Fruit fly (Drosophila melanogaster): ENCODE results near the gene CG4198.
A peak's percentile ranks its signal among the peaks of the same experiment; 100 is the strongest.

CG4198 gene

dm6 chrX:5322459-5322883 is 9.4 kb downstream of the CG4198 start, which contains the start of gene Rnp4F (continued):
- no peak for TF ChIP-seq Oli (tag; optimal IDR thresholded peaks at IDR 0.05)
- peak; percentile 25 for TF ChIP-seq psq (GFP tag; optimal IDR thresholded peaks at IDR 0.05)
- TF ChIP-seq CG10543 (GFP tag; optimal IDR thresholded peaks at IDR 0.05): peak; percentile 74
- peak; percentile 24; the same call in 1 of the 3 replicates for TF ChIP-seq zen2 (GFP tag; IDR thresholded peaks at IDR 0.05; ENCODE audit: partially characterized antibody)
- TF ChIP-seq Spps (tag; optimal IDR thresholded peaks at IDR 0.05): no peak
- TF ChIP-seq ranshi (GFP tag; IDR thresholded peaks at IDR 0.05): peak; percentile 71
- TF ChIP-seq CG10654 (GFP tag; optimal IDR thresholded peaks at IDR 0.05): peak; percentile 51
- peak; percentile 41 for TF ChIP-seq vfl (GFP tag; optimal IDR thresholded peaks at IDR 0.05)
- no peak for TF ChIP-seq otp (GFP tag; IDR thresholded peaks at IDR 0.05)
- no peak for TF ChIP-seq lbe (GFP tag; optimal IDR thresholded peaks at IDR 0.05)
- TF ChIP-seq Fer3 (tag; optimal IDR thresholded peaks at IDR 0.05): peak; percentile 30
- TF ChIP-seq ase (GFP tag; IDR thresholded peaks at IDR 0.05): peak; percentile 45; the same call in 2 of the 3 replicates
- peak; percentile 59 for TF ChIP-seq CG4424 (GFP tag; optimal IDR thresholded peaks at IDR 0.05)
- peak; percentile 57 for TF ChIP-seq Atf3 (GFP tag; optimal IDR thresholded peaks at IDR 0.05)
- peak; percentile 96 for TF ChIP-seq CG17802 (tag; optimal IDR thresholded peaks at IDR 0.05)
- TF ChIP-seq H15 (GFP tag; IDR thresholded peaks at IDR 0.05): peak; percentile 53; the same call in 1 of the 3 replicates
- peak; percentile 61 for TF ChIP-seq chn (GFP tag; optimal IDR thresholded peaks at IDR 0.05)
- no peak for TF ChIP-seq CG18599 (GFP tag; optimal IDR thresholded peaks at IDR 0.05)
- peak; percentile 63 to 72 for TF ChIP-seq Pdp1 (GFP tag; optimal IDR thresholded peaks at IDR 0.05)
- TF ChIP-seq Sox100B (GFP tag; optimal IDR thresholded peaks at IDR 0.05): no peak
- TF ChIP-seq CG3726 (GFP tag; IDR thresholded peaks at IDR 0.05): no peak
- peak; percentile 51; the same call in 1 of the 2 replicates for TF ChIP-seq tna (GFP tag; IDR thresholded peaks at IDR 0.05; ENCODE audit: partially characterized antibody)
- TF ChIP-seq corto (GFP tag; optimal IDR thresholded peaks at IDR 0.05): no peak
- peak; percentile 94 for TF ChIP-seq row (GFP tag; IDR thresholded peaks at IDR 0.05)
- TF ChIP-seq H2.0 (GFP tag; IDR thresholded peaks at IDR 0.05): peak; percentile 39; the same call in 1 of the 2 replicates
- no peak for TF ChIP-seq dmrt11E (tag; optimal IDR thresholded peaks at IDR 0.05)
- TF ChIP-seq CG2875 (GFP tag; optimal IDR thresholded peaks at IDR 0.05): no peak
- TF ChIP-seq gt (GFP tag; IDR thresholded peaks at IDR 0.05): 0 out of 2 replicates have a peak, but pooled peaks have one; percentile 37
- TF ChIP-seq jing (GFP tag; optimal IDR thresholded peaks at IDR 0.05): no peak
- peak; percentile 10 for TF ChIP-seq CG10274 (GFP tag; optimal IDR thresholded peaks at IDR 0.05)
- peak; percentile 58; the same call in 1 of the 3 replicates for TF ChIP-seq jigr1 (GFP tag; IDR thresholded peaks at IDR 0.05)
- TF ChIP-seq CG1233 (GFP tag; optimal IDR thresholded peaks at IDR 0.05): peak; percentile 44
- peak; percentile 41 for TF ChIP-seq Mes4 (GFP tag; optimal IDR thresholded peaks at IDR 0.05)
- TF ChIP-seq CG15514 (GFP tag; optimal IDR thresholded peaks at IDR 0.05): peak; percentile 56
- no peak for TF ChIP-seq oc (tag; optimal IDR thresholded peaks at IDR 0.05)
- TF ChIP-seq Lpt (GFP tag; optimal IDR thresholded peaks at IDR 0.05): no peak
- peak; percentile 92 for TF ChIP-seq rib (GFP tag; IDR thresholded peaks at IDR 0.05)
- no peak for TF ChIP-seq Stat92E (GFP tag; optimal IDR thresholded peaks at IDR 0.05)
- no peak for TF ChIP-seq CG8281 (tag; optimal IDR thresholded peaks at IDR 0.05)
- TF ChIP-seq Trl (optimal IDR thresholded peaks at IDR 0.05): no peak
- peak; percentile 68 for TF ChIP-seq Trl (GFP tag; optimal IDR thresholded peaks at IDR 0.05)
- TF ChIP-seq CG2129 (GFP tag; IDR thresholded peaks at IDR 0.05; ENCODE audit: partially characterized antibody): peak; percentile 47; the same call in 1 of the 2 replicates
- peak; percentile 80 for TF ChIP-seq Xbp1 (GFP tag; optimal IDR thresholded peaks at IDR 0.05)
- TF ChIP-seq Nf-YB (GFP tag; optimal IDR thresholded peaks at IDR 0.05): no peak
- TF ChIP-seq dm (GFP tag; optimal IDR thresholded peaks at IDR 0.05): peak; percentile 59
- peak; percentile 47 for TF ChIP-seq slou (GFP tag; optimal IDR thresholded peaks at IDR 0.05)
- no peak for TF ChIP-seq grn (GFP tag; optimal IDR thresholded peaks at IDR 0.05)
- peak; percentile 27 for TF ChIP-seq Sry-β (GFP tag; optimal IDR thresholded peaks at IDR 0.05)
- TF ChIP-seq Ptx1 (GFP tag; IDR thresholded peaks at IDR 0.05): peak; percentile 72
- no peak for TF ChIP-seq CG4360 (GFP tag; IDR thresholded peaks at IDR 0.05)
